Worm (Caenorhabditis elegans): ENCODE results near the gene fbxb-83.

DNA sequence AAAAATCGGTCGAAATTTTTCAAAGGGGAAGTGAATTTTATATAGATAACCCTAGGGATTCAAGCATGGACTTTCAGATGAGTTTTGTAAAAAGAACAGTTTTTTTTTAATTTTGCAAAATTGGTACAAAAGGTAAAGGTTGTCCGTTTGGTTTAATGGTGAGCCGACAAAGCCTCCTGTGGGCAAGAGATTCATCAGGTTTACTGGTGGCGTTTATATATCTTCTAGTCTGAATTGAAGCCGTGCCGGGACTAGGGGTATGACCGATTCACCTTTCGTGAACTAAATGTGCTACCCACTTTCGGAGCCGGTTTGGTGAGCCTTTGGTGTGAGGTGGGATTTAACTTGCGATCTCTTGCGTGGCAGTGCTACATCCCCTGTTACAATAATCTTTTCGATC is 33.1 kb upstream of the fbxb-83 start:
- TF ChIP-seq unc-62 (GFP tag; optimal IDR thresholded peaks at IDR 0.05): no peak
- TF ChIP-seq pha-4 (tag; optimal IDR thresholded peaks at IDR 0.05): no peak
- no peak for TF ChIP-seq lsy-2 (tag; optimal IDR thresholded peaks at IDR 0.05)
- no peak for TF ChIP-seq nhr-237 (tag; optimal IDR thresholded peaks at IDR 0.05)
- no peak for TF ChIP-seq lin-13 (tag; optimal IDR thresholded peaks at IDR 0.05)

Measured in whole organism, mixed stage, embryonic.